Worm (Caenorhabditis elegans) whole organism, L4 larva: ENCODE measurements around the gene cni-1.

Experiments
- F44E2.7 ChIP-seq: fragments of 200-800 bp; sonication (Bioruptor generic); IDR thresholded peaks from 2 replicates; pipeline ENCODE4 v2.1.2; 2022; ENCODE audit warnings: missing genetic modification characterization, missing compliant biosample characterization
- F49E8.2 ChIP-seq: sonication (generic microtip); optimal IDR thresholded peaks from 2 replicates; lab custom pipeline; 2016; ENCODE audit warnings: missing compliant biosample characterization, mild to moderate bottlenecking, missing genetic modification characterization, borderline replicate concordance
- ama-1 ChIP-seq: fragments of 150-350 bp; optimal IDR thresholded peaks from 2 replicates; lab custom pipeline; 2014; ENCODE audit warnings: inconsistent platforms, mixed read lengths
- dmd-8 ChIP-seq: fragments of 200-800 bp; sonication (Bioruptor generic); IDR thresholded peaks from 2 replicates; pipeline ENCODE4 v1.3.6; 2022; ENCODE audit warnings: missing genetic modification characterization, missing compliant biosample characterization
- duxl-1 ChIP-seq: sonication (generic microtip); optimal IDR thresholded peaks from 2 replicates; lab custom pipeline; 2016; ENCODE audit warnings: mild to moderate bottlenecking, missing genetic modification characterization, moderate library complexity, missing compliant biosample characterization; ENCODE audit not compliant: poor library complexity
- hlh-30 ChIP-seq: sonication (generic microtip); optimal IDR thresholded peaks from 2 replicates; lab custom pipeline; 2017; ENCODE audit warnings: antibody characterized with exemption, mild to moderate bottlenecking, missing genetic modification characterization, missing compliant biosample characterization; ENCODE audit not compliant: insufficient read depth
- lin-38 ChIP-seq: fragments of 200-800 bp; sonication (Bioruptor generic); IDR thresholded peaks from 2 replicates; pipeline ENCODE4 v1.3.6; 2022; ENCODE audit warnings: missing genetic modification reagents, missing genetic modification characterization, missing compliant biosample characterization
- nhr-25 ChIP-seq: sonication (generic microtip); optimal IDR thresholded peaks from 2 replicates; lab custom pipeline; 2017; ENCODE audit warnings: missing genetic modification characterization, mild to moderate bottlenecking, missing compliant biosample characterization, antibody characterized with exemption, moderate library complexity, borderline replicate concordance; ENCODE audit not compliant: insufficient read depth
- set-16 ChIP-seq: fragments of 200-800 bp; sonication (Bioruptor generic); IDR thresholded peaks from 2 replicates; pipeline ENCODE4 v1.3.6; 2022; ENCODE audit warnings: missing genetic modification reagents, missing genetic modification characterization, missing compliant biosample characterization

DNA sequence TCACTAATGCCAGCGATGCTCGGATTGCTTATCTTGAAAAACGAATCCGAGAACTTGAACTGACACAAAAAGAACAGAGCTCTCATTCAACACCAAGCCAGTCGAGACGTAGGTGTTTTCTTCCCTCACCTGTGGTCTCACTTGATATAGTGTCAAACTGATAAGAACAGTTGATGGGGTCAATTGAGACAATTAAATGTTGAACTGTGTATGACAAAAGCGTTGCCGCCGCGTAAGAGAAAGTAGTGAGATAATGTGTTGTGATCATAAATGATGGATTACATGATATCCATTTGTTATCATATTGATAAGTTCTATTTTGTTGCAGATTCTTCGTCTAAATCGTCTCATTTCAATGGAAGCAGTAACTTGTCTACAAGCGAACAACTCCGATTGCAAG is 6.4 kb upstream of the cni-1 start:
- TF ChIP-seq F49E8.2 (tag; lab: Kevin White, UChicago) (no peak), F44E2.7 (GFP tag; lab: Robert Waterston, UW) (no peak), set-16 (GFP tag; lab: Robert Waterston, UW) (no peak), nhr-25 (no peak), duxl-1 (tag; lab: Kevin White, UChicago) (no peak), lin-38 (no peak), dmd-8 (GFP tag; lab: Robert Waterston, UW) (no peak), ama-1 (lab: Kevin White, UChicago) (no peak), hlh-30 (tag; lab: Kevin White, UChicago) (peak; percentile 11)
